Worm (Caenorhabditis elegans): ENCODE data around the gene spp-24.

DNA sequence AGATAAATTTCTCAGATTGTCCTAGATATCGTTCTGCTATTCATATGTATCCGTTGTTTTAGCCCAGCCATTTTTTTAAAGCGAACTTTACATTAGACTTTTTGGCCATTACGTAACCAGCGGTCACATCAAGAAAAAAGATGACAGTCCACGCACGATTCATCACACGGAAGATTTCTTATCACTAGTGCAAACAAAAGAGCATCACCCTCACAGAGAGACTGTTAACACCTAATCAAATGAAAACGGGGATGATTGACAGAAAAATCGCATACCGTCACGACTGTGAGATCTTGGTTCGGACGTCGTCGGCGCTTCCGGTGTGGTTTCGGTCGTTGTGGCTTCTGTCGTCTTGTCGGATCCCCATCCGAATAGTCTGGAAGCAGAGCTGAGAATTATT is 37.3 kb upstream of the spp-24 start:
- no peak for TF ChIP-seq dao-5 (tag; optimal IDR thresholded peaks at IDR 0.05)
- no peak for TF ChIP-seq W03F9.2 (tag; optimal IDR thresholded peaks at IDR 0.05)
- no peak for TF ChIP-seq him-1 (tag; optimal IDR thresholded peaks at IDR 0.05)
